Fruit fly (Drosophila melanogaster): ENCODE data around the gene CG13693.

Gene CG13693

DNA sequence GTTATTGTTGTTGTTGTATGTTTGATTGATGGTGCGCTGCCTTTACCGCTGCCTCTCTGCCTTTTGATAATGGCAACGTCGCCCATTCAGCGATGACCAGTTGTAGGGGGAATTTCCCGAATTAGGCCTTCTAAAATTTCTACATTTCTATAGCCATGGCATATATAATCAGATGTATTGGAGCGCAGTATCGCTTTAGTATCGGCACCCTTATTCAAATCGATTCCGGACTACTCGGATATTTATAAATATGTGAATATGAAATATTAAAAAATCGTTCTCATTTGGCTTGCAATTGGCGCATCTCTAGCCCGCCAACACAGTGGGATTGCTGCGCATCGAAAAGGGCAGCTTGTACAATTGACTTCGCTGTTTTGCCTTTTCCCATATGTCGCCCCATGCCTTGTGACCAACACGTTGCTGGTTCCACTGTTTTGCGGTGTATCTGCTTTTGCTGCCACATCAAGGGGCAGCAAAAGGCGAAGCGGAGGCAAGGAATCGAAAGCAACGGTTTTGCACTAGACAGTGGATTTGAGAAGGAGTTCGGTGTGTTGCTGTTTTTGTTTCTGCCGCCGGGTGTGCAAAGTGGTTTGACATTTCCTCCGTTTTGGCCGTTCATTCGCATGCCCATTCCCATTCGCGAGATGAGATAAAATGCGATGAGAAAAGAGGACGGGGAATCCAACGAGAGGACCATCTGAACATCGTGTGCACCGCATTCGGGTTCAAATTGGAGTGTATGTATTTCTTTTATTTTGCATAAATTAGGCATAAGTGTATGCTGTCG is 7.5 kb upstream of the CG13693 start (continued):
- TF ChIP-seq sob (GFP tag; IDR thresholded peaks at IDR 0.05) (peak; percentile 63; the same call in 1 of the 2 replicates), CG16779 (GFP tag; IDR thresholded peaks at IDR 0.05) (peak; percentile 46; the same call in 1 of the 2 replicates), otp (GFP tag; IDR thresholded peaks at IDR 0.05) (peak; percentile 60; the same call in 2 of the 3 replicates), wek (GFP tag; optimal IDR thresholded peaks at IDR 0.05) (peak; percentile 12), lab (GFP tag; optimal IDR thresholded peaks at IDR 0.05) (peak; percentile 84), CG3838 (GFP tag; optimal IDR thresholded peaks at IDR 0.05) (peak; percentile 2), kni (GFP tag; optimal IDR thresholded peaks at IDR 0.05) (peak; percentile 12), Nf-YB (GFP tag; optimal IDR thresholded peaks at IDR 0.05) (no peak), nmo (GFP tag; optimal IDR thresholded peaks at IDR 0.05) (no peak), Bgb (GFP tag; IDR thresholded peaks at IDR 0.05; ENCODE audit: partially characterized antibody) (no peak), repo (GFP tag; optimal IDR thresholded peaks at IDR 0.05) (no peak), CG11560 (tag; IDR thresholded peaks at IDR 0.05) (no peak), CG32772 (GFP tag; IDR thresholded peaks at IDR 0.05) (peak; percentile 60; the same call in 1 of the 2 replicates), Spps (tag; optimal IDR thresholded peaks at IDR 0.05) (no peak), Abd-B (GFP tag; optimal IDR thresholded peaks at IDR 0.05) (no peak), trh (GFP tag; optimal IDR thresholded peaks at IDR 0.05) (no peak), ATbp (GFP tag; optimal IDR thresholded peaks at IDR 0.05) (peak; percentile 50), CG4328 (GFP tag; optimal IDR thresholded peaks at IDR 0.05) (no peak), Camta (GFP tag; optimal IDR thresholded peaks at IDR 0.05) (no peak), CG6272 (GFP tag; IDR thresholded peaks at IDR 0.05) (peak; percentile 37; the same call in 1 of the 2 replicates), CG6683 (GFP tag; optimal IDR thresholded peaks at IDR 0.05) (peak; percentile 42), al (GFP tag; IDR thresholded peaks at IDR 0.05) (no peak), dimm (GFP tag; IDR thresholded peaks at IDR 0.05) (no peak), CoRest (tag; optimal IDR thresholded peaks at IDR 0.05) (no peak), cad (GFP tag; optimal IDR thresholded peaks at IDR 0.05) (no peak), vnd (GFP tag; IDR thresholded peaks at IDR 0.05; ENCODE audit: partially characterized antibody) (no peak), Adf1 (GFP tag; IDR thresholded peaks at IDR 0.05) (peak; percentile 51), sna (GFP tag; IDR thresholded peaks at IDR 0.05; ENCODE audit: partially characterized antibody) (no peak), sens-2 (GFP tag; IDR thresholded peaks at IDR 0.05) (no peak), CG15269 (tag; optimal IDR thresholded peaks at IDR 0.05) (no peak), unc-4 (GFP tag; IDR thresholded peaks at IDR 0.05; ENCODE audit: partially characterized antibody) (no peak), CG8290 (GFP tag; optimal IDR thresholded peaks at IDR 0.05) (no peak), CG8290 (tag; optimal IDR thresholded peaks at IDR 0.05) (no peak), rib (GFP tag; IDR thresholded peaks at IDR 0.05) (0 out of 2 replicates have a peak, but pooled peaks have one; percentile 18), ara (GFP tag; IDR thresholded peaks at IDR 0.05) (0 out of 2 replicates have a peak, but pooled peaks have one; percentile 31), Aef1 (GFP tag; IDR thresholded peaks at IDR 0.05) (peak; percentile 61), CG14014 (GFP tag; IDR thresholded peaks at IDR 0.05) (peak; percentile 61), vvl (GFP tag; IDR thresholded peaks at IDR 0.05) (peak; percentile 49; the same call in 1 of the 2 replicates), CG3407 (GFP tag; optimal IDR thresholded peaks at IDR 0.05) (peak; percentile 66), bbx (GFP tag; IDR thresholded peaks at IDR 0.05; ENCODE audit: partially characterized antibody) (no peak; the same call in 1 of the 2 replicates), CG15479 (GFP tag; optimal IDR thresholded peaks at IDR 0.05) (peak; percentile 49), CG12104 (GFP tag; optimal IDR thresholded peaks at IDR 0.05) (peak; percentile 8), CG1603 (tag; optimal IDR thresholded peaks at IDR 0.05) (peak; percentile 55), Dip2 (GFP tag; IDR thresholded peaks at IDR 0.05) (no peak), B-H1 (GFP tag; IDR thresholded peaks at IDR 0.05) (0 out of 3 replicates have a peak, but pooled peaks have one; percentile 48), CG9609 (GFP tag; optimal IDR thresholded peaks at IDR 0.05) (peak; percentile 31), CG12659 (GFP tag; optimal IDR thresholded peaks at IDR 0.05) (peak; percentile 52), CG15696 (tag; optimal IDR thresholded peaks at IDR 0.05) (peak; percentile 44), CG15514 (GFP tag; optimal IDR thresholded peaks at IDR 0.05) (peak; percentile 54)

Measured in whole organism, embryonic.